Fruit fly (Drosophila melanogaster): Measurements from ENCODE around the gene alpha-Est1.

- TF ChIP-seq Sin3A (optimal IDR thresholded peaks at IDR 0.05) (no peak), ttk (optimal IDR thresholded peaks at IDR 0.05) (no peak), psq (optimal IDR thresholded peaks at IDR 0.05) (no peak), h (optimal IDR thresholded peaks at IDR 0.05) (no peak), insv (optimal IDR thresholded peaks at IDR 0.05) (no peak), Myc (optimal IDR thresholded peaks at IDR 0.05) (no peak)
Measured at dm6 chr3R:7500513-7500912, 48.4 kb downstream of the alpha-Est1 start.
